Fruit fly (Drosophila melanogaster) whole organism, wandering third instar larva: Measurements from ENCODE around the gene Arglu1.

Experiments
- CrebA ChIP-seq: fragments of 200-800 bp; sonication (Bioruptor generic); optimal IDR thresholded peaks from 2 replicates; lab custom pipeline; 2016; ENCODE audit warnings: missing biosample characterization, mild to moderate bottlenecking, missing genetic modification characterization, borderline replicate concordance
- Hnf4 ChIP-seq: fragments of 200-800 bp; sonication (Bioruptor generic); optimal IDR thresholded peaks from 2 replicates; lab custom pipeline; 2016; ENCODE audit warnings: missing biosample characterization, mild to moderate bottlenecking, missing genetic modification characterization
- Hr78 ChIP-seq: fragments of >200 bp; optimal IDR thresholded peaks from 2 replicates; lab custom pipeline; 2017; ENCODE audit warnings: missing biosample characterization, missing genetic modification characterization
- Mio ChIP-seq: sonication (Bioruptor generic); optimal IDR thresholded peaks from 2 replicates; lab custom pipeline; 2016; ENCODE audit warnings: missing biosample characterization, missing genetic modification characterization
- Myc ChIP-seq: fragments of >200 bp; optimal IDR thresholded peaks from 2 replicates; lab custom pipeline; 2017
- OdsH ChIP-seq: fragments of 200-800 bp; sonication (Bioruptor generic); optimal IDR thresholded peaks from 2 replicates; lab custom pipeline; 2016; ENCODE audit warnings: missing biosample characterization, mild to moderate bottlenecking, missing genetic modification characterization
- br ChIP-seq: fragments of 200-800 bp; sonication (Bioruptor generic); optimal IDR thresholded peaks from 2 replicates; lab custom pipeline; 2016; ENCODE audit warnings: missing biosample characterization, missing genetic modification characterization
- dl ChIP-seq, 2 experiments: fragments of 175-275, 200-275 bp in 1 of 2; fragments of 200-275 bp in 1 of 2; sonication (Bioruptor generic); optimal IDR thresholded peaks; lab custom pipeline; 2018; ENCODE audit warnings: mild to moderate bottlenecking in 2 of 2, missing biosample characterization in 2 of 2, missing genetic modification characterization in 2 of 2, moderate library complexity in 2 of 2; ENCODE audit not compliant: partially characterized antibody in 2 of 2, insufficient read depth in 1 of 2
- h ChIP-seq: fragments of 200-800 bp; sonication (Bioruptor generic); optimal IDR thresholded peaks from 3 replicates; lab custom pipeline; 2016; ENCODE audit warnings: missing biosample characterization, mild to moderate bottlenecking, missing genetic modification characterization
- lola ChIP-seq: fragments of >200 bp; optimal IDR thresholded peaks from 2 replicates; lab custom pipeline; 2017; ENCODE audit warnings: missing biosample characterization, missing genetic modification characterization
- psq ChIP-seq: fragments of 200-800 bp; sonication (Bioruptor generic); optimal IDR thresholded peaks from 3 replicates; lab custom pipeline; 2017; ENCODE audit warnings: missing biosample characterization, mild to moderate bottlenecking, missing genetic modification characterization, moderate library complexity
- sv ChIP-seq: fragments of 200-800 bp; sonication (Bioruptor generic); optimal IDR thresholded peaks from 3 replicates; lab custom pipeline; 2016; ENCODE audit warnings: missing biosample characterization, missing genetic modification characterization

dm6 chr2L:9968201-9968727 lies 30.3 kb upstream of the Arglu1 start:
- TF ChIP-seq Mio (GFP tag; lab: Kevin White, UChicago) (no peak), lola (GFP tag; lab: Kevin White, UChicago) (no peak), h (GFP tag; lab: Kevin White, UChicago) (no peak), dl (GFP tag; optimal IDR thresholded peaks at IDR 0.05; lab: Kevin White, UChicago; ENCODE audit: insufficient read depth in 1 of 2, partially characterized antibody in 2 of 2) (no peak), br (no peak), Hr78 (GFP tag; lab: Kevin White, UChicago) (no peak), Myc (lab: Kevin White, UChicago) (no peak), psq (GFP tag; lab: Kevin White, UChicago) (no peak), OdsH (GFP tag; lab: Kevin White, UChicago) (no peak), sv (GFP tag; lab: Kevin White, UChicago) (no peak), CrebA (GFP tag; lab: Kevin White, UChicago) (no peak), Hnf4 (GFP tag; lab: Kevin White, UChicago) (no peak)
